Fruit fly (Drosophila melanogaster) whole organism, embryonic: Measurements from ENCODE around the gene Bx42.

Source experiments
- BEAF-32 ChIP-seq: fragments of 200-800 bp; sonication (Bioruptor generic); optimal IDR thresholded peaks from 3 replicates; lab custom pipeline; 2017; ENCODE audit warnings: missing biosample characterization, missing genetic modification characterization, mild to moderate bottlenecking, moderate library complexity, missing genetic modification reagents
- Blimp-1 ChIP-seq: fragments of 200-800 bp; sonication (Bioruptor generic); optimal IDR thresholded peaks from 3 replicates; lab custom pipeline; 2018; ENCODE audit warnings: missing biosample characterization, missing genetic modification characterization, mild to moderate bottlenecking, moderate library complexity, missing genetic modification reagents
- CG10979 ChIP-seq: fragments of 200-800 bp; sonication (Bioruptor generic); optimal IDR thresholded peaks from 2 replicates; lab custom pipeline; 2018; ENCODE audit warnings: missing biosample characterization, mild to moderate bottlenecking, missing genetic modification characterization, moderate library complexity
- CG11504 ChIP-seq: fragments of 200-800 bp; sonication (Bioruptor generic); optimal IDR thresholded peaks from 3 replicates; lab custom pipeline; 2019; ENCODE audit warnings: missing biosample characterization, mild to moderate bottlenecking, missing genetic modification characterization, moderate library complexity
- CG12299 ChIP-seq: fragments of 200-800 bp; sonication (Bioruptor generic); optimal IDR thresholded peaks from 2 replicates; lab custom pipeline; 2018; ENCODE audit warnings: missing biosample characterization, mild to moderate bottlenecking, missing genetic modification characterization
- CG1602 ChIP-seq: fragments of 200-800 bp; sonication (Bioruptor generic); optimal IDR thresholded peaks from 3 replicates; lab custom pipeline; 2016; ENCODE audit warnings: missing biosample characterization, missing genetic modification characterization
- CG17912 ChIP-seq: fragments of 200-800 bp; sonication (Bioruptor generic); optimal IDR thresholded peaks from 2 replicates; lab custom pipeline; 2018; ENCODE audit warnings: missing biosample characterization, mild to moderate bottlenecking, missing genetic modification characterization
- CG18599 ChIP-seq: fragments of 200-800 bp; sonication (Bioruptor generic); optimal IDR thresholded peaks from 3 replicates; lab custom pipeline; 2017; ENCODE audit warnings: missing biosample characterization, missing genetic modification characterization, mild to moderate bottlenecking, moderate library complexity, missing genetic modification reagents
- CG18764 ChIP-seq: fragments of 200-800 bp; sonication (Bioruptor generic); optimal IDR thresholded peaks from 3 replicates; lab custom pipeline; 2016; ENCODE audit warnings: missing biosample characterization, missing genetic modification characterization
- CG31441 ChIP-seq: fragments of 200-800 bp; sonication (Bioruptor generic); IDR thresholded peaks from 2 replicates; pipeline ENCODE4 v1.3.6; 2022; ENCODE audit warnings: missing biosample characterization, missing genetic modification characterization
- CG32772 ChIP-seq: fragments of 200-800 bp; sonication (Bioruptor generic); IDR thresholded peaks from 2 replicates; pipeline ENCODE4 v1.3.6; 2022; ENCODE audit warnings: missing biosample characterization, missing genetic modification characterization
- CG33213 ChIP-seq: fragments of 200-800 bp; sonication (Bioruptor generic); optimal IDR thresholded peaks from 3 replicates; lab custom pipeline; 2016; ENCODE audit warnings: missing biosample characterization, missing genetic modification characterization
- CG3995 ChIP-seq: fragments of 200-800 bp; sonication (Bioruptor generic); optimal IDR thresholded peaks from 3 replicates; lab custom pipeline; 2016; ENCODE audit warnings: missing biosample characterization, missing genetic modification characterization
- CG4854 ChIP-seq: fragments of 200-800 bp; sonication (Bioruptor generic); optimal IDR thresholded peaks from 2 replicates; lab custom pipeline; 2016; ENCODE audit warnings: missing biosample characterization, missing genetic modification characterization, inconsistent platforms
- CG6765 ChIP-seq: fragments of 200-800 bp; sonication (Bioruptor generic); optimal IDR thresholded peaks from 3 replicates; lab custom pipeline; 2017; ENCODE audit warnings: missing biosample characterization, mild to moderate bottlenecking, missing genetic modification characterization
- CG7556 ChIP-seq: fragments of 200-800 bp; sonication (Bioruptor generic); optimal IDR thresholded peaks from 2 replicates; lab custom pipeline; 2017; ENCODE audit warnings: missing biosample characterization, mild to moderate bottlenecking, missing genetic modification characterization
- CG9817 ChIP-seq: fragments of 200-800 bp; sonication (Bioruptor generic); optimal IDR thresholded peaks from 2 replicates; lab custom pipeline; 2018; ENCODE audit warnings: missing biosample characterization, mild to moderate bottlenecking, missing genetic modification characterization, moderate library complexity
- CTCF ChIP-seq: fragments of 200-800 bp; sonication (Bioruptor generic); optimal IDR thresholded peaks from 2 replicates; lab custom pipeline; 2017; ENCODE audit warnings: missing biosample characterization, mild to moderate bottlenecking, missing genetic modification characterization, moderate library complexity
- CoRest ChIP-seq: fragments of 200-800 bp; sonication (Bioruptor generic); optimal IDR thresholded peaks from 3 replicates; lab custom pipeline; 2018; ENCODE audit warnings: missing biosample characterization, mild to moderate bottlenecking, missing genetic modification characterization, moderate library complexity
- Dbx ChIP-seq: fragments of 200-800 bp; sonication (Bioruptor generic); IDR thresholded peaks from 3 replicates; pipeline ENCODE4 v1.3.6; 2022; ENCODE audit warnings: missing biosample characterization, missing genetic modification characterization
- E2f2 ChIP-seq: fragments of 200-800 bp; sonication (Bioruptor generic); IDR thresholded peaks from 2 replicates; pipeline ENCODE4 v1.3.6; 2022; ENCODE audit warnings: missing biosample characterization, missing genetic modification characterization
- Fer2 ChIP-seq: fragments of 200-800 bp; sonication (Bioruptor generic); optimal IDR thresholded peaks from 2 replicates; lab custom pipeline; 2018; ENCODE audit warnings: missing biosample characterization, mild to moderate bottlenecking, missing genetic modification characterization, moderate library complexity
- H2.0 ChIP-seq: fragments of 200-800 bp; sonication (Bioruptor generic); IDR thresholded peaks from 2 replicates; pipeline ENCODE4 v1.3.6; 2022; ENCODE audit warnings: missing biosample characterization, missing genetic modification characterization
- HLH54F ChIP-seq: fragments of 200-800 bp; sonication (Bioruptor generic); optimal IDR thresholded peaks from 3 replicates; lab custom pipeline; 2016; ENCODE audit warnings: missing biosample characterization, missing genetic modification characterization
- HLHmδ ChIP-seq: fragments of 200-800 bp; sonication (Bioruptor generic); optimal IDR thresholded peaks from 2 replicates; lab custom pipeline; 2018; ENCODE audit warnings: missing biosample characterization, mild to moderate bottlenecking, missing genetic modification characterization, moderate library complexity
- HmgD ChIP-seq: fragments of 200-800 bp; sonication (Bioruptor generic); optimal IDR thresholded peaks from 3 replicates; lab custom pipeline; 2016; ENCODE audit warnings: missing biosample characterization, missing genetic modification characterization
- HmgZ ChIP-seq: fragments of 200-800 bp; sonication (Bioruptor generic); optimal IDR thresholded peaks from 2 replicates; lab custom pipeline; 2018; ENCODE audit warnings: missing biosample characterization, mild to moderate bottlenecking, missing genetic modification characterization
- Hr3 ChIP-seq: fragments of 200-800 bp; sonication (Bioruptor generic); optimal IDR thresholded peaks from 3 replicates; lab custom pipeline; 2016; ENCODE audit warnings: missing biosample characterization, missing genetic modification characterization
- Hr51 ChIP-seq, 2 experiments: fragments of 200-800 bp; sonication (Bioruptor generic); optimal IDR thresholded peaks; 2 replicates in 1 of 2; 3 replicates in 1 of 2; lab custom pipeline; 2016 to 2018; ENCODE audit warnings: missing biosample characterization in 2 of 2, missing genetic modification characterization in 2 of 2, mild to moderate bottlenecking in 1 of 2, moderate library complexity in 1 of 2
- NFAT ChIP-seq: fragments of 200-800 bp; sonication (Bioruptor generic); IDR thresholded peaks from 2 replicates; pipeline ENCODE4 v1.3.6; 2022; ENCODE audit warnings: missing biosample characterization, missing genetic modification characterization
- PHDP ChIP-seq: fragments of 200-800 bp; sonication (Bioruptor generic); optimal IDR thresholded peaks from 3 replicates; lab custom pipeline; 2018; ENCODE audit warnings: missing biosample characterization, mild to moderate bottlenecking, missing genetic modification characterization, moderate library complexity
- TFAM ChIP-seq: fragments of 200-800 bp; sonication (Bioruptor generic); optimal IDR thresholded peaks from 2 replicates; lab custom pipeline; 2017; ENCODE audit warnings: missing biosample characterization, missing genetic modification characterization, inconsistent platforms
- Xrp1 ChIP-seq: fragments of 200-800 bp; sonication (Bioruptor generic); IDR thresholded peaks from 2 replicates; pipeline ENCODE4 v1.3.6; 2022; ENCODE audit warnings: missing biosample characterization, missing genetic modification characterization
- ara ChIP-seq: fragments of 200-800 bp; sonication (Bioruptor generic); IDR thresholded peaks from 2 replicates; pipeline ENCODE4 v1.3.6; 2022; ENCODE audit warnings: missing biosample characterization, missing genetic modification characterization
- chif ChIP-seq, 2 experiments: fragments of 200-800 bp; sonication (Bioruptor generic); optimal IDR thresholded peaks; 3 replicates each; lab custom pipeline; 2016; ENCODE audit warnings: missing biosample characterization in 2 of 2, missing genetic modification characterization in 2 of 2
- croc ChIP-seq: fragments of 200-800 bp; sonication (Bioruptor generic); conservative IDR thresholded peaks from 3 replicates; pipeline ENCODE4 v1.3.6; 2022; ENCODE audit warnings: missing biosample characterization, missing genetic modification characterization
- gcm2 ChIP-seq: fragments of 200-800 bp; sonication (Bioruptor generic); optimal IDR thresholded peaks from 2 replicates; lab custom pipeline; 2016; ENCODE audit warnings: missing biosample characterization, missing genetic modification characterization
- gro ChIP-seq: fragments of 200-800 bp; sonication (Bioruptor generic); optimal IDR thresholded peaks from 2 replicates; lab custom pipeline; 2016; ENCODE audit warnings: missing biosample characterization, missing genetic modification characterization
- hth ChIP-seq: fragments of >200 bp; optimal IDR thresholded peaks from 2 replicates; lab custom pipeline; 2017; ENCODE audit warnings: inconsistent platforms
- klu ChIP-seq: fragments of 200-800 bp; sonication (Bioruptor generic); IDR thresholded peaks from 2 replicates; pipeline ENCODE4 v1.3.6; 2022; ENCODE audit warnings: missing biosample characterization, missing genetic modification characterization
- lbe ChIP-seq: fragments of 200-800 bp; sonication (Bioruptor generic); optimal IDR thresholded peaks from 2 replicates; lab custom pipeline; 2016; ENCODE audit warnings: missing biosample characterization, mild to moderate bottlenecking, missing genetic modification characterization
- nerfin-1 ChIP-seq: fragments of 200-800 bp; sonication (Bioruptor generic); optimal IDR thresholded peaks from 3 replicates; lab custom pipeline; 2019; ENCODE audit warnings: missing biosample characterization, mild to moderate bottlenecking, missing genetic modification characterization, moderate library complexity
- nmo ChIP-seq: fragments of 200-800 bp; sonication (Bioruptor generic); optimal IDR thresholded peaks from 2 replicates; lab custom pipeline; 2018; ENCODE audit warnings: missing biosample characterization, mild to moderate bottlenecking, missing genetic modification characterization, moderate library complexity
- oc ChIP-seq: fragments of 200-800 bp; sonication (Bioruptor generic); optimal IDR thresholded peaks from 2 replicates; lab custom pipeline; 2018; ENCODE audit warnings: missing biosample characterization, mild to moderate bottlenecking, missing genetic modification characterization, moderate library complexity
- pan ChIP-seq, 4 experiments: fragments of >200 bp in 3 of 4; fragments of 200-800 bp in 1 of 4; sonication (Bioruptor generic) in 1 of 4; optimal IDR thresholded peaks in 3 of 4; IDR thresholded peaks in 1 of 4; 2 replicates each; pipeline versions ENCODE4 v1.3.6 to Lab custom; 2017 to 2022; ENCODE audit warnings: missing biosample characterization in 2 of 4, missing genetic modification characterization in 2 of 4, mixed read lengths in 1 of 4
- sisA ChIP-seq: fragments of 200-800 bp; sonication (Bioruptor generic); IDR thresholded peaks from 2 replicates; pipeline ENCODE4 v1.3.6; 2022; ENCODE audit warnings: missing biosample characterization, missing genetic modification characterization
- slp2 ChIP-seq: fragments of 200-800 bp; sonication (Bioruptor generic); optimal IDR thresholded peaks from 2 replicates; lab custom pipeline; 2016; ENCODE audit warnings: missing biosample characterization, missing genetic modification characterization
- tgo ChIP-seq: fragments of 200-800 bp; sonication (Bioruptor generic); IDR thresholded peaks from 3 replicates; pipeline ENCODE4 v1.3.6; 2022; ENCODE audit warnings: missing biosample characterization, missing genetic modification characterization
- vnd ChIP-seq: fragments of 200-800 bp; sonication (Bioruptor generic); IDR thresholded peaks from 3 replicates; pipeline ENCODE4 v1.3.6; 2022; ENCODE audit warnings: missing biosample characterization, missing genetic modification characterization; ENCODE audit not compliant: partially characterized antibody
- wor ChIP-seq: fragments of 200-800 bp; sonication (Bioruptor generic); IDR thresholded peaks from 2 replicates; pipeline ENCODE4 v1.3.6; 2022; ENCODE audit warnings: missing biosample characterization, missing genetic modification characterization

Bx42 gene

DNA sequence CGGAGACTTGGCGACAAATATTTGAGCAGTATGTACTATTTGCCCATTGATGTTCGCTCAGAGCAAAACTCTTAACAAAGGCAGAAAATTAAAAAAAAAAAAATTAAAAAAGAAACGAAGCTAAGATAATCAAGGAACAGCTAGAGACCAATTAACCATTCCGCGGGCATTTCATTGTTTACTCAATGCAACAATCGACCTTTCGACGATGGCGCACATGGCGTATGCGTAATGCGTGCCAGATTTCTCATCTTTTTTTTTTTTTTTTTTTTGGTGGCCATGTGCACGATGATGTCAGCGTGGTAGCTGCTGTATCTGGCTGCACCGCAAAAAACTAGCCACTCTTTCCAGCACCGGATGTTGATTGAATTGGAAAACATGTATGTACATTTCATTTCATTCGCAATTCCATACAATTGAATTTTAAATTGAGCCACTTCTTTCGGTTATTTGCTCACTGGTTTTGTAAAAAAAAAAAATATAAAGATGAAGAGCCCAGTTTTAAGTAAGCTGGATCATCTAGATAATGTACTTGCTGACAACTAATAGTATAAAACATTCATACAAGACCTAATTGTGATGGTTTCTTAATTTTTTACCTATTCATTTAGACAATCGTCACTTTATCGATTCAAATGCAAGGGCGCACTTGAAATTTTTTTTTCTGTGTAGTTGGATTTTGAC, 30.6 kb downstream of the Bx42 start (continued):
- TF ChIP-seq pan (optimal IDR thresholded peaks at IDR 0.05; lab: Kevin White, UChicago) = no peak
- no peak for TF ChIP-seq pan (GFP tag; optimal IDR thresholded peaks at IDR 0.05 in 1 of 2, IDR thresholded peaks at IDR 0.05 in 1 of 2)
- TF ChIP-seq Fer2 = no peak
- peak in 1 of 2 experiments; percentile 16 for TF ChIP-seq chif (GFP tag; optimal IDR thresholded peaks at IDR 0.05; lab: Kevin White, UChicago)
- no peak for TF ChIP-seq CG3995 (GFP tag; lab: Kevin White, UChicago)
- TF ChIP-seq Dbx (GFP tag; lab: Robert Waterston, UW) = no peak
- TF ChIP-seq CG9817 (tag; lab: Kevin White, UChicago) = no peak
- no peak for TF ChIP-seq klu
- TF ChIP-seq HLH54F (GFP tag; lab: Kevin White, UChicago) = no peak
- no peak for TF ChIP-seq CG18599
- TF ChIP-seq CG6765 = no peak
- TF ChIP-seq ara (GFP tag; lab: Robert Waterston, UW) = no peak
- no peak for TF ChIP-seq slp2 (GFP tag; lab: Kevin White, UChicago)
- TF ChIP-seq hth (lab: Kevin White, UChicago) = no peak
- TF ChIP-seq nerfin-1 (tag; lab: Kevin White, UChicago) = no peak
- TF ChIP-seq tgo (GFP tag; lab: Robert Waterston, UW) = no peak
- no peak for TF ChIP-seq CG1602 (GFP tag; lab: Kevin White, UChicago)
- no peak for TF ChIP-seq HLHmδ (GFP tag; lab: Kevin White, UChicago)
- TF ChIP-seq CG18764 (GFP tag; lab: Kevin White, UChicago) = no peak
- 0 out of 2 replicates have a peak, but pooled peaks have one; percentile 11 for TF ChIP-seq H2.0 (GFP tag; lab: Robert Waterston, UW)
- peak; percentile 8 for TF ChIP-seq CG10979 (tag; lab: Kevin White, UChicago)
- TF ChIP-seq HmgD (GFP tag; lab: Kevin White, UChicago) = no peak
- TF ChIP-seq CTCF = no peak
- TF ChIP-seq CG7556 (GFP tag; lab: Kevin White, UChicago) = peak; percentile 18
- TF ChIP-seq lbe (GFP tag; lab: Kevin White, UChicago) = no peak
- 0 out of 2 replicates have a peak, but pooled peaks have one; percentile 10 for TF ChIP-seq sisA (GFP tag; lab: Robert Waterston, UW)
- TF ChIP-seq croc = no peak
- no peak for TF ChIP-seq CG17912
- no peak for TF ChIP-seq wor
- TF ChIP-seq CG12299 = no peak
- no peak for TF ChIP-seq HmgZ (tag; lab: Kevin White, UChicago)
- peak in 1 of 2 experiments; percentile 29 for TF ChIP-seq Hr51 (GFP tag; optimal IDR thresholded peaks at IDR 0.05; lab: Kevin White, UChicago)
- TF ChIP-seq Blimp-1 (GFP tag; lab: Kevin White, UChicago) = peak; percentile 26
- TF ChIP-seq E2f2 (GFP tag; lab: Robert Waterston, UW) = no peak
- TF ChIP-seq Xrp1 = 0 out of 2 replicates have a peak, but pooled peaks have one; percentile 5
- no peak for TF ChIP-seq PHDP (tag; lab: Kevin White, UChicago)
- TF ChIP-seq nmo (GFP tag; lab: Kevin White, UChicago) = peak; percentile 47
- peak; percentile 9 for TF ChIP-seq Hr3 (GFP tag; lab: Kevin White, UChicago)
- TF ChIP-seq vnd = no peak
- no peak for TF ChIP-seq BEAF-32 (GFP tag; lab: Kevin White, UChicago)
- TF ChIP-seq gro (GFP tag; lab: Kevin White, UChicago) = no peak
- no peak for TF ChIP-seq CG32772
- peak; percentile 52 for TF ChIP-seq CG11504 (tag; lab: Kevin White, UChicago)
- peak; percentile 41; the same call in 1 of the 2 replicates for TF ChIP-seq CG31441 (GFP tag; lab: Robert Waterston, UW)
- no peak for TF ChIP-seq TFAM (GFP tag; lab: Kevin White, UChicago)
- no peak for TF ChIP-seq NFAT (GFP tag; lab: Robert Waterston, UW)
- TF ChIP-seq oc (tag; lab: Kevin White, UChicago) = no peak
- no peak for TF ChIP-seq CG33213 (GFP tag; lab: Kevin White, UChicago)
- TF ChIP-seq CG4854 (GFP tag; lab: Kevin White, UChicago) = no peak
- TF ChIP-seq CoRest (tag; lab: Kevin White, UChicago) = peak; percentile 15
- no peak for TF ChIP-seq gcm2
